Fruit fly (Drosophila melanogaster) whole organism, adult: Measurements from ENCODE around the gene Mhc.

Source experiments
- CG11617 ChIP-seq: fragments of 200-800 bp; sonication (Bioruptor generic); optimal IDR thresholded peaks from 2 replicates; lab custom pipeline; 2017; ENCODE audit warnings: mild to moderate bottlenecking, missing biosample characterization, missing genetic modification reagents, missing genetic modification characterization
- CG12768 ChIP-seq: fragments of 200-800 bp; sonication (Bioruptor generic); optimal IDR thresholded peaks from 2 replicates; lab custom pipeline; 2017; ENCODE audit warnings: missing biosample characterization, missing genetic modification characterization, mild to moderate bottlenecking, moderate library complexity, missing genetic modification reagents
- CG14711 ChIP-seq: fragments of 200-800 bp; sonication (Bioruptor generic); optimal IDR thresholded peaks from 2 replicates; lab custom pipeline; 2018; ENCODE audit warnings: missing biosample characterization, mild to moderate bottlenecking, missing genetic modification characterization, moderate library complexity
- CG1620 ChIP-seq: fragments of 200-800 bp; sonication (Bioruptor generic); optimal IDR thresholded peaks from 2 replicates; lab custom pipeline; 2016; ENCODE audit warnings: missing biosample characterization, missing genetic modification characterization
- CG33017 ChIP-seq: fragments of 200-800 bp; sonication (Bioruptor generic); optimal IDR thresholded peaks from 2 replicates; lab custom pipeline; 2018; ENCODE audit warnings: missing biosample characterization, mild to moderate bottlenecking, missing genetic modification characterization, moderate library complexity
- CG5204 ChIP-seq: fragments of 200-800 bp; sonication (Bioruptor generic); optimal IDR thresholded peaks from 2 replicates; lab custom pipeline; 2016; ENCODE audit warnings: missing biosample characterization, missing genetic modification characterization
- CG7045 ChIP-seq: fragments of 200-800 bp; sonication (Bioruptor generic); optimal IDR thresholded peaks from 2 replicates; lab custom pipeline; 2017; ENCODE audit warnings: missing biosample characterization, mild to moderate bottlenecking, missing genetic modification characterization
- CG7101 ChIP-seq: fragments of 200-800 bp; sonication (Bioruptor generic); optimal IDR thresholded peaks from 2 replicates; lab custom pipeline; 2018; ENCODE audit warnings: missing biosample characterization, mild to moderate bottlenecking, missing genetic modification characterization, moderate library complexity
- Clk ChIP-seq: fragments of 200-800 bp; sonication (Bioruptor generic); optimal IDR thresholded peaks from 2 replicates; lab custom pipeline; 2017; ENCODE audit warnings: missing biosample characterization, missing genetic modification characterization
- Crg-1 ChIP-seq: fragments of 200-800 bp; sonication (Bioruptor generic); optimal IDR thresholded peaks from 2 replicates; lab custom pipeline; 2016; ENCODE audit warnings: missing biosample characterization, missing genetic modification characterization
- Hr96 ChIP-seq: fragments of 200-800 bp; sonication (Bioruptor generic); optimal IDR thresholded peaks from 2 replicates; lab custom pipeline; 2016; ENCODE audit warnings: missing biosample characterization, missing genetic modification characterization
- Mnt ChIP-seq: fragments of 200-800 bp; sonication (Bioruptor generic); optimal IDR thresholded peaks from 2 replicates; lab custom pipeline; 2016; ENCODE audit warnings: missing biosample characterization, mild to moderate bottlenecking, missing genetic modification characterization
- bab1 ChIP-seq: fragments of 200-800 bp; sonication (Bioruptor generic); optimal IDR thresholded peaks from 3 replicates; lab custom pipeline; 2019; ENCODE audit warnings: missing biosample characterization, mild to moderate bottlenecking, missing genetic modification characterization, moderate library complexity
- cic ChIP-seq: fragments of 200-800 bp; sonication (Bioruptor generic); optimal IDR thresholded peaks from 2 replicates; lab custom pipeline; 2017; ENCODE audit warnings: missing biosample characterization, mild to moderate bottlenecking, missing genetic modification characterization, moderate library complexity
- cnc ChIP-seq, 2 experiments: fragments of >200 bp; optimal IDR thresholded peaks; 2 replicates each; lab custom pipeline; 2017
- kay ChIP-seq: fragments of 200-800 bp; sonication (Bioruptor generic); peaks from one replicate; lab custom pipeline; 2016; ENCODE audit warnings: missing biosample characterization, missing genetic modification characterization, borderline replicate concordance
- ovo ChIP-seq: fragments of 200-800 bp; sonication (Bioruptor generic); optimal IDR thresholded peaks from 2 replicates; lab custom pipeline; 2016; ENCODE audit warnings: missing biosample characterization, missing genetic modification characterization
- pad ChIP-seq: fragments of 200-800 bp; sonication (Bioruptor generic); optimal IDR thresholded peaks from 3 replicates; lab custom pipeline; 2017; ENCODE audit warnings: missing biosample characterization, missing genetic modification characterization, mild to moderate bottlenecking, moderate library complexity, missing genetic modification reagents
- tj ChIP-seq: fragments of 200-800 bp; sonication (Bioruptor generic); optimal IDR thresholded peaks from 3 replicates; lab custom pipeline; 2017; ENCODE audit warnings: missing biosample characterization, mild to moderate bottlenecking, missing genetic modification characterization, moderate library complexity
- toe ChIP-seq: fragments of 200-800 bp; sonication (Bioruptor generic); optimal IDR thresholded peaks from 2 replicates; lab custom pipeline; 2016; ENCODE audit warnings: missing biosample characterization, missing genetic modification characterization

Mhc gene

dm6 chr2L:16820993-16821392, 54.6 kb downstream of the Mhc start, which contains the start of gene CG13280:
Gene CG13280 (minus strand): TSS chr2L:16821093.
- TF ChIP-seq CG33017 (tag; lab: Kevin White, UChicago), result no peak

dm6 chr2L:16824905-16825333, 58.6 kb downstream of the Mhc start, which contains the start of gene Cse1:
Gene Cse1 (minus strand): TSS chr2L:16825207.
- TF ChIP-seq Mnt (GFP tag; lab: Kevin White, UChicago) (peak; percentile 53), bab1 (GFP tag; lab: Kevin White, UChicago) (peak; percentile 10), Crg-1 (GFP tag; lab: Kevin White, UChicago) (peak; percentile 12), CG7101 (tag; lab: Kevin White, UChicago) (no peak), CG11617 (GFP tag; lab: Kevin White, UChicago) (peak; percentile 7)

- peak; percentile 3 for TF ChIP-seq tj (GFP tag; lab: Kevin White, UChicago)
- TF ChIP-seq CG7045 (GFP tag; lab: Kevin White, UChicago), result no peak
- TF ChIP-seq Clk, result no peak
- no peak for TF ChIP-seq CG5204
- no peak for TF ChIP-seq Hr96 (GFP tag; lab: Kevin White, UChicago)
- TF ChIP-seq toe (GFP tag; lab: Kevin White, UChicago), result peak; percentile 10
- no peak for TF ChIP-seq cic (GFP tag; lab: Kevin White, UChicago)
- peak; percentile 65 for TF ChIP-seq Mnt (GFP tag; lab: Kevin White, UChicago)
- TF ChIP-seq bab1 (GFP tag; lab: Kevin White, UChicago), result peak; percentile 6
- no peak for TF ChIP-seq cnc (optimal IDR thresholded peaks at IDR 0.05; lab: Kevin White, UChicago)
- no peak for TF ChIP-seq pad
- TF ChIP-seq ovo (GFP tag; lab: Kevin White, UChicago), result no peak
- peak; percentile 40 for TF ChIP-seq CG14711 (tag; lab: Kevin White, UChicago)
- no peak for TF ChIP-seq CG33017 (tag; lab: Kevin White, UChicago)
- TF ChIP-seq CG1620, result no peak
These were observed 60.6 kb downstream of the Mhc start, which contains the start of gene AspRS-m for dm6 chr2L:16826872-16827506. Gene AspRS-m (plus strand): TSS chr2L:16827078.

dm6 chr2L:16834402-16834801, 68.0 kb downstream of the Mhc start, which contains the start of gene CG13282:
Gene CG13282 (minus strand): TSS chr2L:16834502.
- TF ChIP-seq kay (GFP tag; lab: Kevin White, UChicago), result no peak
- no peak for TF ChIP-seq CG7101 (tag; lab: Kevin White, UChicago)
- no peak for TF ChIP-seq CG12768
- TF ChIP-seq bab1 (GFP tag; lab: Kevin White, UChicago), result no peak
- TF ChIP-seq Crg-1 (GFP tag; lab: Kevin White, UChicago), result no peak
- no peak for TF ChIP-seq Mnt (GFP tag; lab: Kevin White, UChicago)
- TF ChIP-seq CG11617 (GFP tag; lab: Kevin White, UChicago), result no peak
- TF ChIP-seq CG7045 (GFP tag; lab: Kevin White, UChicago), result no peak
- TF ChIP-seq CG1620, result no peak
- TF ChIP-seq cnc (optimal IDR thresholded peaks at IDR 0.05; lab: Kevin White, UChicago), result no peak

dm6 chr2L:16837158-16837557, 70.8 kb downstream of the Mhc start, which contains the start of gene Nepl9:
Gene Nepl9 (minus strand): TSS chr2L:16837258.
- TF ChIP-seq CG33017 (tag; lab: Kevin White, UChicago) (no peak), bab1 (GFP tag; lab: Kevin White, UChicago) (no peak), CG7101 (tag; lab: Kevin White, UChicago) (no peak), toe (GFP tag; lab: Kevin White, UChicago) (no peak), Hr96 (GFP tag; lab: Kevin White, UChicago) (no peak), kay (GFP tag; lab: Kevin White, UChicago) (no peak), Crg-1 (GFP tag; lab: Kevin White, UChicago) (no peak), CG1620 (no peak), tj (GFP tag; lab: Kevin White, UChicago) (no peak), CG5204 (no peak)

- peak; percentile 1 for TF ChIP-seq kay (GFP tag; lab: Kevin White, UChicago)
- TF ChIP-seq Clk, result no peak
These were observed 71.3 kb downstream of the Mhc start, which contains the start of the genes SclA and SclB for dm6 chr2L:16837672-16838071. Gene SclA (plus strand): TSS chr2L:16837972. Gene SclB (plus strand): TSS chr2L:16837972.
